Fruit fly (Drosophila melanogaster): ENCODE data around the gene Mob2.

Gene Mob2

dm6 chr3L:11554338-11554737 lies 7.7 kb downstream of the Mob2 start (continued):
- TF ChIP-seq hbn (GFP tag; IDR thresholded peaks at IDR 0.05; ENCODE audit: partially characterized antibody) = no peak
- peak; percentile 47; the same call in 1 of the 2 replicates for TF ChIP-seq CG9215 (GFP tag; IDR thresholded peaks at IDR 0.05)
- no peak for TF ChIP-seq wdn (GFP tag; IDR thresholded peaks at IDR 0.05)
- TF ChIP-seq scrt (GFP tag; optimal IDR thresholded peaks at IDR 0.05) = peak; percentile 50
- TF ChIP-seq caup (GFP tag; optimal IDR thresholded peaks at IDR 0.05; ENCODE audit: severe bottlenecking) = peak; percentile 63
- peak; percentile 58 for TF ChIP-seq Kr (GFP tag; optimal IDR thresholded peaks at IDR 0.05)
- peak; percentile 36 for TF ChIP-seq CG3163 (GFP tag; optimal IDR thresholded peaks at IDR 0.05)
- peak; percentile 80 for TF ChIP-seq ken (GFP tag; IDR thresholded peaks at IDR 0.05)
- peak; percentile 86 for TF ChIP-seq CG30403 (GFP tag; optimal IDR thresholded peaks at IDR 0.05)
- TF ChIP-seq CG34422 (GFP tag; IDR thresholded peaks at IDR 0.05) = peak; percentile 85
- TF ChIP-seq pan (optimal IDR thresholded peaks at IDR 0.05) = no peak
- peak in 1 of 2 experiments; percentile 76 for TF ChIP-seq pan (GFP tag; optimal IDR thresholded peaks at IDR 0.05 in 1 of 2, IDR thresholded peaks at IDR 0.05 in 1 of 2)
- TF ChIP-seq CG10959 (GFP tag; IDR thresholded peaks at IDR 0.05) = peak; percentile 95
- TF ChIP-seq CG1233 (GFP tag; optimal IDR thresholded peaks at IDR 0.05) = peak; percentile 81
- TF ChIP-seq Doc2 (GFP tag; IDR thresholded peaks at IDR 0.05) = no peak
- TF ChIP-seq H2.0 (GFP tag; IDR thresholded peaks at IDR 0.05) = peak; percentile 29; the same call in 1 of the 2 replicates
- TF ChIP-seq psq (GFP tag; optimal IDR thresholded peaks at IDR 0.05) = peak; percentile 76
- peak; percentile 82 for TF ChIP-seq CG10209 (GFP tag; optimal IDR thresholded peaks at IDR 0.05)
- TF ChIP-seq CG17568 (GFP tag; optimal IDR thresholded peaks at IDR 0.05) = peak; percentile 81
- no peak for TF ChIP-seq nerfin-2 (GFP tag; IDR thresholded peaks at IDR 0.05; ENCODE audit: partially characterized antibody)
- peak; percentile 76 for TF ChIP-seq fd102C (GFP tag; optimal IDR thresholded peaks at IDR 0.05)
- TF ChIP-seq CG11247 (GFP tag; IDR thresholded peaks at IDR 0.05) = peak; percentile 50; the same call in 1 of the 2 replicates
- TF ChIP-seq Ets65A (GFP tag) = peak; percentile 96
- peak; percentile 48 for TF ChIP-seq CG13624 (GFP tag; optimal IDR thresholded peaks at IDR 0.05)
- no peak for TF ChIP-seq CG2129 (GFP tag; IDR thresholded peaks at IDR 0.05; ENCODE audit: partially characterized antibody)
- TF ChIP-seq amos (GFP tag; IDR thresholded peaks at IDR 0.05; ENCODE audit: partially characterized antibody) = no peak
- peak; percentile 74 for TF ChIP-seq fd64A (GFP tag; optimal IDR thresholded peaks at IDR 0.05)
- TF ChIP-seq Taf1 (GFP tag; IDR thresholded peaks at IDR 0.05) = no peak
- 0 out of 2 replicates have a peak, but pooled peaks have one; percentile 15 for TF ChIP-seq CG3847 (GFP tag; IDR thresholded peaks at IDR 0.05)
- no peak for TF ChIP-seq gro (GFP tag; optimal IDR thresholded peaks at IDR 0.05)
- TF ChIP-seq bowl (GFP tag; IDR thresholded peaks at IDR 0.05) = no peak
- peak; percentile 61; the same call in 2 of the 3 replicates for TF ChIP-seq Mrtf (GFP tag; IDR thresholded peaks at IDR 0.05)
- TF ChIP-seq oc (tag; optimal IDR thresholded peaks at IDR 0.05) = peak; percentile 80
- TF ChIP-seq CG16815 (GFP tag; optimal IDR thresholded peaks at IDR 0.05) = peak; percentile 87
- peak; percentile 88 for TF ChIP-seq chn (GFP tag; optimal IDR thresholded peaks at IDR 0.05)
- peak; percentile 36 for TF ChIP-seq Dek (tag; optimal IDR thresholded peaks at IDR 0.05)
- TF ChIP-seq CG12071 (GFP tag; optimal IDR thresholded peaks at IDR 0.05) = peak; percentile 29
- peak; percentile 97 for TF ChIP-seq CG31441 (GFP tag; IDR thresholded peaks at IDR 0.05)
- peak; percentile 78 for TF ChIP-seq CG12104 (GFP tag; optimal IDR thresholded peaks at IDR 0.05)
- TF ChIP-seq Bteb2 (GFP tag; optimal IDR thresholded peaks at IDR 0.05) = peak; percentile 51
- peak; percentile 84 for TF ChIP-seq CG6813 (GFP tag; optimal IDR thresholded peaks at IDR 0.05)
- TF ChIP-seq CG43689 (GFP tag; IDR thresholded peaks at IDR 0.05) = 0 out of 2 replicates have a peak, but pooled peaks have one; percentile 32
- 0 out of 2 replicates have a peak, but pooled peaks have one; percentile 22 for TF ChIP-seq CG11085 (GFP tag; IDR thresholded peaks at IDR 0.05)
- TF ChIP-seq zen2 (GFP tag; IDR thresholded peaks at IDR 0.05; ENCODE audit: partially characterized antibody) = no peak
- peak; percentile 40 for TF ChIP-seq Sry-β (GFP tag; optimal IDR thresholded peaks at IDR 0.05)
- TF ChIP-seq CG5245 (GFP tag; optimal IDR thresholded peaks at IDR 0.05) = peak; percentile 85
- peak; percentile 75 for TF ChIP-seq Lhr (GFP tag; optimal IDR thresholded peaks at IDR 0.05)
- peak; percentile 13 for TF ChIP-seq Sry-δ (GFP tag; optimal IDR thresholded peaks at IDR 0.05)
- no peak for TF ChIP-seq inv (GFP tag; IDR thresholded peaks at IDR 0.05; ENCODE audit: partially characterized antibody)
- peak; percentile 60 for TF ChIP-seq CG14667 (GFP tag; IDR thresholded peaks at IDR 0.05)

Data from whole organism, embryonic.